Worm (Caenorhabditis elegans) whole organism, young adult: ENCODE measurements around the gene fbxa-131.
A peak's percentile ranks its signal among the peaks of the same experiment; 100 is the strongest.

Experiments used
- F37B4.10 ChIP-seq: fragments of 200-800 bp; sonication (Bioruptor generic); IDR thresholded peaks from 2 replicates; pipeline ENCODE4 v1.3.6; 2022; ENCODE audit warnings: missing genetic modification characterization, missing compliant biosample characterization
- K12H6.12 ChIP-seq: fragments of 200-800 bp; sonication (Bioruptor generic); optimal IDR thresholded peaks from 2 replicates; lab custom pipeline; 2018; ENCODE audit warnings: mild to moderate bottlenecking, missing genetic modification characterization, missing compliant biosample characterization
- T07F8.4 ChIP-seq: sonication (generic microtip); optimal IDR thresholded peaks from 2 replicates; lab custom pipeline; 2016; ENCODE audit warnings: mild to moderate bottlenecking, missing genetic modification characterization, moderate library complexity, missing compliant biosample characterization
- ZK185.1 ChIP-seq: sonication (generic microtip); optimal IDR thresholded peaks from 2 replicates; lab custom pipeline; 2016; ENCODE audit warnings: mild to moderate bottlenecking, missing genetic modification characterization, missing compliant biosample characterization; ENCODE audit not compliant: poor library complexity, severe bottlenecking
- athp-1 ChIP-seq: sonication (generic microtip); optimal IDR thresholded peaks from 2 replicates; lab custom pipeline; 2017; ENCODE audit warnings: mild to moderate bottlenecking, missing genetic modification characterization, missing compliant biosample characterization
- ccch-3 ChIP-seq: fragments of 200-800 bp; sonication (Bioruptor generic); optimal IDR thresholded peaks from 2 replicates; lab custom pipeline; 2018; ENCODE audit warnings: mild to moderate bottlenecking, missing genetic modification characterization, missing compliant biosample characterization
- ceh-100 ChIP-seq: fragments of 200-800 bp; sonication (Bioruptor generic); IDR thresholded peaks from 2 replicates; pipeline ENCODE4 v1.3.6; 2022; ENCODE audit warnings: missing genetic modification reagents, missing genetic modification characterization, missing compliant biosample characterization
- dox-1 ChIP-seq: fragments of 200-800 bp; sonication (Bioruptor generic); IDR thresholded peaks from 2 replicates; pipeline ENCODE4 v1.3.6; 2022; ENCODE audit warnings: missing genetic modification reagents, missing genetic modification characterization, missing compliant biosample characterization
- egrh-3 ChIP-seq: fragments of 200-800 bp; sonication (Bioruptor generic); IDR thresholded peaks from 2 replicates; pipeline ENCODE4 v1.3.6; 2022; ENCODE audit warnings: missing genetic modification reagents, missing genetic modification characterization, missing compliant biosample characterization
- fkh-3 ChIP-seq: sonication (generic microtip); optimal IDR thresholded peaks from 2 replicates; lab custom pipeline; 2016; ENCODE audit warnings: mild to moderate bottlenecking, missing genetic modification characterization, missing compliant biosample characterization
- gei-17 ChIP-seq: fragments of 200-800 bp; sonication (Bioruptor generic); optimal IDR thresholded peaks from 2 replicates; lab custom pipeline; 2018; ENCODE audit warnings: mild to moderate bottlenecking, missing genetic modification characterization, missing compliant biosample characterization
- him-1 ChIP-seq: sonication (generic microtip); optimal IDR thresholded peaks from 2 replicates; lab custom pipeline; 2016; ENCODE audit warnings: missing genotype, missing genetic modification reagents, missing genetic modification characterization, missing compliant biosample characterization
- lsl-1 ChIP-seq: fragments of 200-800 bp; sonication (Bioruptor generic); optimal IDR thresholded peaks from 2 replicates; lab custom pipeline; 2018; ENCODE audit warnings: mild to moderate bottlenecking, missing genetic modification characterization, moderate library complexity, missing compliant biosample characterization
- madf-3 ChIP-seq: fragments of 200-800 bp; sonication (Bioruptor generic); IDR thresholded peaks from 2 replicates; pipeline ENCODE4 v1.3.6; 2022; ENCODE audit warnings: missing genetic modification reagents, missing genetic modification characterization, missing compliant biosample characterization
- mcd-1 ChIP-seq: fragments of 200-800 bp; sonication (Bioruptor generic); IDR thresholded peaks from 2 replicates; pipeline ENCODE4 v1.3.6; 2022; ENCODE audit warnings: missing genetic modification reagents, missing genetic modification characterization, missing compliant biosample characterization
- mel-28 ChIP-seq: sonication (generic microtip); optimal IDR thresholded peaks from 2 replicates; lab custom pipeline; 2016; ENCODE audit warnings: borderline replicate concordance, mild to moderate bottlenecking, missing genetic modification characterization, missing compliant biosample characterization
- nfyb-1 ChIP-seq: fragments of 200-800 bp; sonication (Bioruptor generic); IDR thresholded peaks from 2 replicates; pipeline ENCODE4 v1.3.6; 2022; ENCODE audit warnings: missing genetic modification reagents, missing genetic modification characterization, missing compliant biosample characterization
- nhr-179 ChIP-seq: sonication (generic microtip); optimal IDR thresholded peaks from 2 replicates; lab custom pipeline; 2016; ENCODE audit warnings: mild to moderate bottlenecking, missing genetic modification characterization, missing compliant biosample characterization
- nhr-80 ChIP-seq: sonication (generic microtip); optimal IDR thresholded peaks from 2 replicates; lab custom pipeline; 2016; ENCODE audit warnings: missing genetic modification characterization, missing compliant biosample characterization
- snpc-4 ChIP-seq, 5 experiments: fragments of 150-350 bp in 1 of 5; sonication (generic microtip) in 4 of 5; optimal IDR thresholded peaks; 2 replicates each; lab custom pipeline; 2014 to 2018; ENCODE audit warnings: missing genetic modification characterization in 5 of 5, missing biosample characterization in 3 of 5, antibody characterized with exemption in 2 of 5, mild to moderate bottlenecking in 2 of 5, missing compliant biosample characterization in 2 of 5, missing genotype in 2 of 5, moderate library complexity in 2 of 5, missing genetic modification reagents in 1 of 5
- zfh-2 ChIP-seq: fragments of 200-800 bp; sonication (Bioruptor generic); conservative IDR thresholded peaks from 2 replicates; pipeline ENCODE4 v1.3.6; 2022; ENCODE audit warnings: missing genetic modification reagents, missing genetic modification characterization, missing compliant biosample characterization
- ztf-26 ChIP-seq: sonication (generic microtip); optimal IDR thresholded peaks from 2 replicates; lab custom pipeline; 2017; ENCODE audit warnings: missing genetic modification characterization, missing compliant biosample characterization
- ztf-28 ChIP-seq: fragments of 200-800 bp; sonication (Bioruptor generic); IDR thresholded peaks from 2 replicates; pipeline ENCODE4 v1.3.6; 2022; ENCODE audit warnings: missing genetic modification reagents, missing genetic modification characterization, missing compliant biosample characterization

The fbxa-131 gene

DNA sequence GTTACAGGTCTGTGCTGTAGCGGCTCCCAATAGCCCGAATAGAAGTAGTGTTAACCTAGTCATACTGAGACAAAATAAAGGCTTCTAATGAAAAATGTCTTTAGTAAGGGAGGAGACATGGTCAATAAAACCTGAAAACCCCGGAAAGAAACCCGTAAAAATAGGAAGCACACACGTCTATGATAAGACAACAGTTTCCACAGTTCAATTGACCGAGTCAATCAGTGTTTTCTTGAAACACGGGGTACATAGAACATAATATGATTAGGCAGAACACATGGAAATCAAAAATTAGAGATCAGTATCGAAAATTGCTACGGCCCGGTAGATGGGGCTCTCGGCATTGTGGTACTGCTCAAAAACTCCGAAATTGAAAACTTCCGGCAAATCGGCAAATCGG is 12.9 kb downstream of the fbxa-131 start, which contains the start of gene clec-49:
Gene clec-49, minus strand, starts transcription at position 103 of the 400 bp plus-strand sequence.
- TF ChIP-seq K12H6.12 (tag; lab: Kevin White, UChicago): no peak
- TF ChIP-seq ccch-3 (GFP tag; lab: Kevin White, UChicago): no peak
- TF ChIP-seq nhr-80 (tag; lab: Kevin White, UChicago): peak; percentile 72
- TF ChIP-seq, all 124 proteins: peak for 1

DNA sequence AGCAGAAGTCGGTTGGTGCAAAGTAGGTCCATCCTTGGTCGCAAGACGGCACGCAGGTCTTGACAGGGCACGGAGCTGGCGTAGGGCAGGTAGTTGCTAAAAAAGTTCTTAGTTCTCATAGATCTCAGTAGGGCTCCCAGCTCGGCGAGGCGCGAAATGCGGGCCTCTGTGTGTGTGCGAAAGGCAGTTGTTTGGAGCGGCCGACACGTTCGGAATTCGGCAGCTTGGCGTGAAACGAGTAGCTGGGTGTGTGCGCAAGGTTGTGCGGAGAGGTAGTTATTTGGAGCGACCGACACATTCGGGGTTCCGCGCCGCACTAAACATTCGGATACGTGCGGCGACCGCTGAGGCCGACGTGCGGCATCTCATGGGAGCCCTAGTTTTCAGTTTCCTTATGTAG is 14.7 kb downstream of the fbxa-131 start:
- TF ChIP-seq nhr-179 (tag; lab: Kevin White, UChicago) (no peak), zfh-2 (peak; percentile 71; the same call in 1 of the 2 replicates)
- TF ChIP-seq, all 124 proteins: peak for 1

DNA sequence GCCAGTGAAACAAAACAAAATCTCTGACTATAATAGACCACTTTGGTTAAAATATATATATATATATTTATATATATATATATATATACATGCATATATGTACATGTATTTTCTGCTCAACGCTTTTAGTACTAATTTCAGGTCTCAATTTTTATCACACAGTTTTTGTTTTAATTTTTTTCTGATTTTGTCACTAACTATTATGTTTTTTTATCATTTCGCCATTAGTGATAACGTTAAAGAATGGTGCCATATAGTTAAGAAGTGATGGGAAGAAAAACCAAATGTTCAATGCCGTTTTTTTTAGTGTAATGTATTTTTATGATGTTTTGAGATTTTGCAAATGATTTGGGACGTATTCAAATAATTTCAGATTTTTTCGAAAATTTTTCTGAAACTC is 16.1 kb downstream of the fbxa-131 start:
- no peak for TF ChIP-seq fkh-3 (tag; lab: Kevin White, UChicago)
- TF ChIP-seq nhr-80 (tag; lab: Kevin White, UChicago): peak; percentile 32
- TF ChIP-seq ZK185.1: no peak

DNA sequence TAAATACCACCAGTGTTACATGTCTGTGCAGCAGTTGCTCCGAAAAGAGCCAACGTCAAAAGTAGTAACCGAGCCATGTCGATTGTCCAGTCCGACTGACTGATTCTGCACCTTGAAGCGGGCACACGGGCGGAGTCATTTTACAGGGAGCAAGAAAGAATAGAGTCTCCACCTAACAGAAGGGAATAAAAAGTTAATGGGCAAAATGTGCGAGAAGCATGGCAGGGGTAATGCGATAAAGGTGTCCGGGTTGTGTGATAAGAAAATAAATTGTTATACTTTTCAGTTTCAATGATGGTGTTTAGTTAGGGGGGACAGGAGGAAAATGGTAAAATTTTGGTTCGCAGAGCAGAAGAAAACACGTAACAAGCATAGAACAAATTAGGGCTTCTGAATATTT is 17.0 kb downstream of the fbxa-131 start, which contains the start of gene clec-50:
Gene clec-50, minus strand, starts transcription at position 109 of the 400 bp plus-strand sequence.
- TF ChIP-seq nhr-80 (tag; lab: Kevin White, UChicago) (peak; percentile 95), dox-1 (peak; percentile 49), lsl-1 (GFP tag; lab: Kevin White, UChicago) (no peak)

DNA sequence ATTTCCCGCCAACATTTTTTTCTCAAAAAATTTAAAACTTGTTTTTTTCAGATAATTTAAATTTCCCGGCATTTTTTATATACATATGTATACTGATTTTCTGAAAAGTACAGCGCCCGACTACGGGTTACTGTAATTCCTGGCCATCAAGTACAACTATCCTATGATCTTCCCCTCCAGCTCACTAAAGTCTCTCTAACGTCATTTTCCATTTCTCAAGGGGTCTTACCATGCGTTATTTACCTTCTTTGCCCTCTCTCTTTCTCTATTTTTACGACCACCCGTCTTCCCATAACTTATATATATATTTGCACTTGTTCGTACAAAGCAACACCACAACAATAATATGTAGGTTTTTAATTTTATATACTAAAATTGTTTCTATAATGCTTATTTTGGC is 18.0 kb downstream of the fbxa-131 start, which contains the start of gene W04E12.9:
Gene W04E12.9, plus strand, starts transcription at position 301 of the 400 bp plus-strand sequence.
- TF ChIP-seq him-1 (tag; lab: Kevin White, UChicago): no peak
- no peak for TF ChIP-seq F37B4.10
- no peak for TF ChIP-seq ztf-26
- TF ChIP-seq, all 124 proteins: peak for 0

DNA sequence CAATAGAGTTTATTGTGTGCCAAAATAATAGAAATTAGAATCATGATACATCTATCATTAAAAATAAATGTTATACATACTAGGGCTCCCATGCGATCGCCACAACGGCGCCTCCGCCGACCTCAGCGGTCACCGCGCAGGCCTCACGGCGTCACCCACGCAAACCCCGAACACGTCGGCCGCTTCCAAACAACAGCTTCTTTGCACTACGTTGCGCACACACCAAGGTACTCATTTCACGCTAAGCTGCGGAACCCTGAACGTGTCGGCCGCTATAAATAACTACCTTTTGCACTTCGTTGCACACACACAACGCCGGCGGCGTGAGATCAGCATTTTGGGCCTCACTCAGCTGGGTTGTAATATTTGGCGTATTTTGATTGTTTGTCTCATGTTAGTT is 21.1 kb downstream of the fbxa-131 start:
- TF ChIP-seq ztf-28 (GFP tag; lab: Robert Waterston, UW) (0 out of 2 replicates have a peak, but pooled peaks have one; percentile 24), mel-28 (tag; lab: Kevin White, UChicago) (no peak), athp-1 (tag; lab: Kevin White, UChicago) (no peak), ztf-26 (no peak), madf-3 (GFP tag; lab: Robert Waterston, UW) (0 out of 2 replicates have a peak, but pooled peaks have one; percentile 33), F37B4.10 (0 out of 2 replicates have a peak, but pooled peaks have one; percentile 84), egrh-3 (GFP tag; lab: Robert Waterston, UW) (peak; percentile 11; the same call in 1 of the 2 replicates), ceh-100 (GFP tag; lab: Robert Waterston, UW) (no peak), gei-17 (GFP tag; lab: Kevin White, UChicago) (no peak), ZK185.1 (no peak), T07F8.4 (no peak), zfh-2 (peak; percentile 73), snpc-4 (GFP tag; optimal IDR thresholded peaks at IDR 0.05; lab: Kevin White, UChicago) (no peak), snpc-4 (tag; optimal IDR thresholded peaks at IDR 0.05; lab: Kevin White, UChicago) (peak in 2 of 4 experiments; percentile 53 to 68)

DNA sequence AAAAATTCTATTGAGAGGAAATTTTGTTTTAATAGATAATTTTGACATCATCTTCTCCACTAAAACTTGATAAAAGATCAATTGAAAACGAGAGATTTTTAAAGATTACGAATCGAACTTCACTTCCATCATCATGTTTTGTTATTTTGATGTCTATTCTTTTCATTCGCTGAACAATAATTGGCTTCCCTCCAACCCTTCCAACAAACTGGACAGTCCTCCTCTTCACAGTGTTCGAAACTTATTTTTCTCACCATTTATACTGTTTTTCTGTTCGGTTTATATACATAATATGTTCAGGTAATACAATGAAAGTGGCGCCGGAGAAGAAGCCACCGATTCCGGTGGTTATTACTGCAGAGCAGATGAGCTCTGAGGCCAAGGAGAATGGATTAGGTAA is 22.5 kb downstream of the fbxa-131 start, which contains the start of gene M162.5:
Gene M162.5, plus strand, starts transcription at position 301 of the 400 bp plus-strand sequence.
- TF ChIP-seq ccch-3 (GFP tag; lab: Kevin White, UChicago): no peak
- TF ChIP-seq, all 124 proteins: peak for 0

DNA sequence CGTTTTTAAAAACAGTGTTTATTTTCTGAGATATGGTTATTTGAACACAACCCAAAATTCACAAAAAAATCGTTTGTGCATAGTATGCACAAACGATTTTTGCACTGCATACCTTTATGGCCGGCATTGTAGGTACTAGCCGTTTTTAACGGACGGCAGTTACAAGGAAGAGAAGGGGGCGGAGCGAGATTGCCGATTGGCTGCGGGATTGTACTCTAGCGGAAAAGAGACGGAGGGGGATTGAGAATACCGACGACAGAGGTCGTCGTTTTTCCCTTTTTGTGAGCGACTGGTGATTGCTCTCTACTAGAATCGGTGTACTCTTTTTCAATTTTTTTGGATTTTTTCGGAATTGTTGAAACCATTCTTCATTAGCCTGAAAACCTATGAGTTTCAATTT is 29.5 kb downstream of the fbxa-131 start:
- TF ChIP-seq mcd-1 (GFP tag; lab: Robert Waterston, UW) (no peak), nfyb-1 (GFP tag; lab: Robert Waterston, UW) (peak; percentile 86)
